Fruit fly (Drosophila melanogaster) whole organism, prepupa: ENCODE measurements around the gene gpp.

Experiments
- Blimp-1 ChIP-seq: fragments of 200-800 bp; sonication (Bioruptor generic); optimal IDR thresholded peaks from 3 replicates; lab custom pipeline; 2017; ENCODE audit warnings: missing biosample characterization, missing genetic modification characterization, mild to moderate bottlenecking, moderate library complexity, missing genetic modification reagents
- CG11762 ChIP-seq: fragments of 200-800 bp; sonication (Bioruptor generic); optimal IDR thresholded peaks from 3 replicates; lab custom pipeline; 2016; ENCODE audit warnings: missing biosample characterization, missing genetic modification characterization; ENCODE audit not compliant: insufficient read depth
- CG15336 ChIP-seq: fragments of 200-800 bp; sonication (Bioruptor generic); IDR thresholded peaks from 2 replicates; pipeline ENCODE4 v1.3.6; 2022; ENCODE audit warnings: missing biosample characterization, missing genetic modification characterization
- CG6854 ChIP-seq: fragments of 200-800 bp; sonication (Bioruptor generic); optimal IDR thresholded peaks from 2 replicates; lab custom pipeline; 2017; ENCODE audit warnings: missing biosample characterization, mild to moderate bottlenecking, missing genetic modification characterization
- CG7368 ChIP-seq: fragments of 200-800 bp; sonication (Bioruptor generic); optimal IDR thresholded peaks from 3 replicates; lab custom pipeline; 2016; ENCODE audit warnings: missing biosample characterization, missing genetic modification characterization
- Eip78C ChIP-seq: fragments of 200-800 bp; sonication (Bioruptor generic); peaks from one replicate; lab custom pipeline; 2016; ENCODE audit warnings: missing biosample characterization, missing genetic modification characterization
- Lpt ChIP-seq: fragments of 200-800 bp; sonication (Bioruptor generic); optimal IDR thresholded peaks from 3 replicates; lab custom pipeline; 2016; ENCODE audit warnings: missing biosample characterization, missing genetic modification characterization
- Sox102F ChIP-seq: fragments of 200-800 bp; sonication (Bioruptor generic); optimal IDR thresholded peaks from 2 replicates; lab custom pipeline; 2016; ENCODE audit warnings: missing biosample characterization, mild to moderate bottlenecking, missing genetic modification characterization
- achi ChIP-seq: fragments of 200-800 bp; sonication (Bioruptor generic); optimal IDR thresholded peaks from 3 replicates; lab custom pipeline; 2016; ENCODE audit warnings: missing biosample characterization, missing genetic modification characterization
- dsx ChIP-seq: fragments of 200-800 bp; optimal IDR thresholded peaks from 3 replicates; lab custom pipeline; 2019; ENCODE audit warnings: missing biosample characterization, mild to moderate bottlenecking, missing genetic modification characterization, moderate library complexity; ENCODE audit not compliant: poor library complexity, severe bottlenecking
- net ChIP-seq: fragments of 200-800 bp; sonication (Bioruptor generic); optimal IDR thresholded peaks from 3 replicates; lab custom pipeline; 2016; ENCODE audit warnings: missing biosample characterization, missing genetic modification characterization
- vri ChIP-seq: fragments of 200-800 bp; sonication (Bioruptor generic); optimal IDR thresholded peaks from 3 replicates; lab custom pipeline; 2016; ENCODE audit warnings: missing biosample characterization, mild to moderate bottlenecking, missing genetic modification characterization

DNA sequence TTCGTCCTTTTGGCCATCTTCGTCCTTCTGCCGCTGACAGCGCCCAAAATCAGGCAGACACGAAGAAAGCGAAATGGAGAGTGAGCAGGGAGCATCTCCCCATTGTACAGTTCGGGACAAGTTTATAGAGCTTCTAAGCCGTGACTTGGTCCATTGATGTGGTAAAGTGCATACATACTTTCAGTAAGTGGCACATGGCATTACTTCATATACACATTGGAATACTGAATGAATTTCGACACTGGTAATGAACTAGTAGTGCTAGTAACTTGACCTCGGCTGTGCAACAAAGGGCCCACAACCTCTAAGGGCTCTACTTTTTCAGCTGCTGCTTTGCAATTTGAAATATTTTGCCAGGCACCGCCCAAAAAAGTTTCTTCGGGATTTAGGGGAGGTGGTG is 9.6 kb downstream of the gpp start:
- no peak for TF ChIP-seq Blimp-1
- TF ChIP-seq Sox102F: peak; percentile 53
- no peak for TF ChIP-seq CG6854
- peak; percentile 22 for TF ChIP-seq net
- peak; percentile 89 for TF ChIP-seq Eip78C (GFP tag; lab: Kevin White, UChicago)
- peak; percentile 51 for TF ChIP-seq CG15336
- TF ChIP-seq Lpt (GFP tag; lab: Kevin White, UChicago): no peak
- TF ChIP-seq vri (GFP tag; lab: Kevin White, UChicago): peak; percentile 38
- TF ChIP-seq CG11762 (GFP tag; lab: Kevin White, UChicago): no peak
- TF ChIP-seq dsx: no peak
- TF ChIP-seq CG7368 (GFP tag; lab: Kevin White, UChicago): peak; percentile 18
- TF ChIP-seq achi: peak; percentile 41
